Fruit fly (Drosophila melanogaster) whole organism: ENCODE measurements around the gene sturkopf.

Source experiments
- CG8478 ChIP-seq: fragments of >200 bp; optimal IDR thresholded peaks from 2 replicates; lab custom pipeline; 2018; ENCODE audit warnings: inconsistent platforms
- EcR ChIP-seq, 2 experiments: fragments of >200 bp; optimal IDR thresholded peaks; 2 replicates each; lab custom pipeline; 2017; ENCODE audit warnings: missing biosample characterization in 2 of 2, missing genetic modification characterization in 2 of 2, missing genetic modification reagents in 2 of 2
- pan ChIP-seq: fragments of >200 bp; optimal IDR thresholded peaks from 2 replicates; lab custom pipeline; 2017
- psq ChIP-seq: fragments of >200 bp; optimal IDR thresholded peaks from 2 replicates; lab custom pipeline; 2017
- usp ChIP-seq: fragments of >200 bp; optimal IDR thresholded peaks from 2 replicates; lab custom pipeline; 2017; ENCODE audit warnings: missing biosample characterization, missing genetic modification characterization, mixed read lengths

DNA sequence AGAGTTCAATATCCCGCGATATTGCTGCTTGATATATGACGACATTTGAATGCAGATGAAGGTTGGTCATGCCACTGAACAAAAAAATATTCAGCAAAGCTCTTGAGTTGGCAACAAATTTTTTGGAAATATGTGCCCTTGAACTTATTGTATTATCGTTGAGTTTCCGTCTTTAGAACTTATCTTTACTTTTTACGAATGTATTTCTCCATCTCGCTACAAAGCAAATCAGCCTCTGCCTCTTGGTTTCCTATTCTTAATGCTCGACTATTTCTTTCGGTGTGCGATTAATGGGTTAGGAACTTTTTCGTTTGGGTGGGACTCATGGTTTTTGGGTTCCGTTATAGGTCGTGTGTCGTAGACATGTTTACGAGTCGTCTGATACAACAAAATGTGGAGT is 10.0 kb upstream of the sturkopf start:
- no peak for TF ChIP-seq psq
- TF ChIP-seq pan (lab: Kevin White, UChicago), result no peak
- no peak for TF ChIP-seq EcR (GFP tag; optimal IDR thresholded peaks at IDR 0.05; lab: Kevin White, UChicago)
- no peak for TF ChIP-seq CG8478 (lab: Kevin White, UChicago)
- no peak for TF ChIP-seq usp
